Worm (Caenorhabditis elegans) whole organism, L4 larva: ENCODE data around the gene R13A1.3.

ENCODE experiments used
- F49E8.2 ChIP-seq: sonication (generic microtip); optimal IDR thresholded peaks from 2 replicates; lab custom pipeline; 2016; ENCODE audit warnings: missing compliant biosample characterization, mild to moderate bottlenecking, missing genetic modification characterization, borderline replicate concordance
- Y5F2A.4 ChIP-seq: fragments of 200-800 bp; sonication (Bioruptor generic); optimal IDR thresholded peaks from 2 replicates; lab custom pipeline; 2018; ENCODE audit warnings: mild to moderate bottlenecking, missing genetic modification characterization, missing compliant biosample characterization
- Y75B8A.6 ChIP-seq: fragments of 200-800 bp; sonication (Bioruptor generic); IDR thresholded peaks from 2 replicates; pipeline ENCODE4 v1.3.6; 2022; ENCODE audit warnings: missing genetic modification reagents, missing genetic modification characterization, missing compliant biosample characterization
- ZK337.2 ChIP-seq: fragments of 200-800 bp; sonication (Bioruptor generic); IDR thresholded peaks from 2 replicates; pipeline ENCODE4 v1.3.6; 2022; ENCODE audit warnings: missing genetic modification reagents, missing genetic modification characterization, missing compliant biosample characterization
- aha-1 ChIP-seq: fragments of 150-350 bp; peaks from one replicate; lab custom pipeline; 2014; ENCODE audit warnings: missing biosample characterization, missing genetic modification characterization
- ama-1 ChIP-seq: fragments of 150-350 bp; optimal IDR thresholded peaks from 2 replicates; lab custom pipeline; 2014; ENCODE audit warnings: inconsistent platforms, mixed read lengths
- attf-4 ChIP-seq: sonication (generic microtip); optimal IDR thresholded peaks from 3 replicates; lab custom pipeline; 2017; ENCODE audit warnings: missing biosample characterization, missing genetic modification characterization
- ceh-28 ChIP-seq: fragments of 150-350 bp; optimal IDR thresholded peaks from 2 replicates; lab custom pipeline; 2014; ENCODE audit warnings: missing biosample characterization, missing genetic modification reagents, missing genetic modification characterization
- ceh-44 ChIP-seq: fragments of 200-800 bp; sonication (Bioruptor generic); IDR thresholded peaks from 2 replicates; pipeline ENCODE4 v1.3.6; 2022; ENCODE audit warnings: missing genetic modification reagents, missing genetic modification characterization, missing compliant biosample characterization
- daf-16 ChIP-seq, 3 experiments: sonication (generic microtip); optimal IDR thresholded peaks; 2 replicates each; lab custom pipeline; 2016 to 2017; ENCODE audit warnings: missing genetic modification characterization in 3 of 3, missing genetic modification reagents in 3 of 3, mild to moderate bottlenecking in 2 of 3, missing compliant biosample characterization in 2 of 3, missing biosample characterization in 1 of 3, moderate library complexity in 1 of 3
- daf-19 ChIP-seq: fragments of 200-800 bp; sonication (Bioruptor generic); conservative IDR thresholded peaks from 2 replicates; pipeline ENCODE4 v1.3.6; 2022; ENCODE audit warnings: missing genetic modification characterization, missing compliant biosample characterization
- dpl-1 ChIP-seq: fragments of 150-350 bp; optimal IDR thresholded peaks from 2 replicates; lab custom pipeline; 2014; ENCODE audit warnings: missing biosample characterization, missing genetic modification reagents, missing genetic modification characterization
- fkh-10 ChIP-seq: fragments of 150-350 bp; optimal IDR thresholded peaks from 2 replicates; lab custom pipeline; 2014; ENCODE audit warnings: missing biosample characterization, missing genetic modification reagents, missing genetic modification characterization
- fos-1 ChIP-seq: fragments of 150-350 bp; optimal IDR thresholded peaks from 2 replicates; lab custom pipeline; 2014; ENCODE audit warnings: missing biosample characterization, missing genetic modification characterization
- hlh-30 ChIP-seq: sonication (generic microtip); optimal IDR thresholded peaks from 2 replicates; lab custom pipeline; 2017; ENCODE audit warnings: antibody characterized with exemption, mild to moderate bottlenecking, missing genetic modification characterization, missing compliant biosample characterization; ENCODE audit not compliant: insufficient read depth
- lin-39 ChIP-seq: fragments of 150-350 bp; optimal IDR thresholded peaks from 2 replicates; lab custom pipeline; 2014; ENCODE audit warnings: missing biosample characterization, missing genetic modification reagents, missing genetic modification characterization
- mep-1 ChIP-seq: fragments of 150-350 bp; sonication (generic microtip); optimal IDR thresholded peaks from 3 replicates; lab custom pipeline; 2014; ENCODE audit warnings: missing biosample characterization, missing genetic modification characterization
- mxl-3 ChIP-seq: fragments of 200-800 bp; sonication (Bioruptor generic); optimal IDR thresholded peaks from 2 replicates; lab custom pipeline; 2018; ENCODE audit warnings: mild to moderate bottlenecking, missing genetic modification characterization, missing compliant biosample characterization
- nhr-111 ChIP-seq: fragments of 200-800 bp; sonication (Bioruptor generic); optimal IDR thresholded peaks from 2 replicates; lab custom pipeline; 2018; ENCODE audit warnings: mild to moderate bottlenecking, missing genetic modification characterization, missing compliant biosample characterization
- nhr-25 ChIP-seq: sonication (generic microtip); optimal IDR thresholded peaks from 2 replicates; lab custom pipeline; 2017; ENCODE audit warnings: missing genetic modification characterization, mild to moderate bottlenecking, missing compliant biosample characterization, antibody characterized with exemption, moderate library complexity, borderline replicate concordance; ENCODE audit not compliant: insufficient read depth
- nhr-28 ChIP-seq: fragments of 150-350 bp; optimal IDR thresholded peaks from 2 replicates; lab custom pipeline; 2014; ENCODE audit warnings: missing biosample characterization, missing genetic modification characterization
- nhr-42 ChIP-seq: fragments of 200-800 bp; sonication (Bioruptor generic); IDR thresholded peaks from 2 replicates; pipeline ENCODE4 v1.3.6; 2022; ENCODE audit warnings: missing genetic modification characterization, missing compliant biosample characterization
- nhr-77 ChIP-seq: fragments of 150-350 bp; optimal IDR thresholded peaks from 2 replicates; lab custom pipeline; 2014; ENCODE audit warnings: missing biosample characterization, missing genetic modification characterization
- pha-4 ChIP-seq, 2 experiments: fragments of 150-350 bp in 1 of 2; fragments of 200-800 bp in 1 of 2; sonication (Bioruptor generic) in 1 of 2; IDR thresholded peaks in 1 of 2; optimal IDR thresholded peaks in 1 of 2; 2 replicates each; pipeline versions ENCODE4 v1.3.6 to Lab custom; 2014 to 2022; ENCODE audit warnings: missing genetic modification characterization in 2 of 2, missing genetic modification reagents in 2 of 2, missing biosample characterization in 1 of 2, missing compliant biosample characterization in 1 of 2
- php-3 ChIP-seq: fragments of 200-800 bp; sonication (Bioruptor generic); IDR thresholded peaks from 2 replicates; pipeline ENCODE4 v1.3.6; 2022; ENCODE audit warnings: missing genetic modification reagents, missing genetic modification characterization, missing compliant biosample characterization
- pqm-1 ChIP-seq: sonication (generic microtip); optimal IDR thresholded peaks from 2 replicates; lab custom pipeline; 2017; ENCODE audit warnings: missing biosample characterization, missing genetic modification characterization
- skn-1 ChIP-seq: fragments of 150-350 bp; optimal IDR thresholded peaks from 2 replicates; lab custom pipeline; 2014; ENCODE audit warnings: missing biosample characterization, missing genetic modification characterization
- spr-3 ChIP-seq: fragments of 200-800 bp; sonication (Bioruptor generic); optimal IDR thresholded peaks from 2 replicates; lab custom pipeline; 2018; ENCODE audit warnings: mild to moderate bottlenecking, missing genetic modification characterization, missing compliant biosample characterization
- tag-97 ChIP-seq: fragments of 200-800 bp; sonication (Bioruptor generic); IDR thresholded peaks from 2 replicates; pipeline ENCODE4 v1.3.6; 2022; ENCODE audit warnings: missing genetic modification characterization, missing compliant biosample characterization
- unc-130 ChIP-seq: sonication (generic microtip); optimal IDR thresholded peaks from 2 replicates; lab custom pipeline; 2016; ENCODE audit warnings: missing genetic modification reagents, missing genetic modification characterization, missing compliant biosample characterization
- unc-62 ChIP-seq, 3 experiments: fragments of 150-350 bp in 1 of 3; sonication (generic microtip); optimal IDR thresholded peaks in 2 of 3; peaks in 1 of 3; 1 replicate in 1 of 3; 2 replicates in 2 of 3; lab custom pipeline; 2014 to 2017; ENCODE audit warnings: missing biosample characterization in 3 of 3, missing genetic modification characterization in 3 of 3, missing genetic modification reagents in 3 of 3, missing genotype in 1 of 3
- zip-11 ChIP-seq: fragments of 200-800 bp; sonication (Bioruptor generic); IDR thresholded peaks from 2 replicates; pipeline ENCODE4 v1.3.6; 2022; ENCODE audit warnings: missing genetic modification characterization, missing compliant biosample characterization

Gene R13A1.3

DNA sequence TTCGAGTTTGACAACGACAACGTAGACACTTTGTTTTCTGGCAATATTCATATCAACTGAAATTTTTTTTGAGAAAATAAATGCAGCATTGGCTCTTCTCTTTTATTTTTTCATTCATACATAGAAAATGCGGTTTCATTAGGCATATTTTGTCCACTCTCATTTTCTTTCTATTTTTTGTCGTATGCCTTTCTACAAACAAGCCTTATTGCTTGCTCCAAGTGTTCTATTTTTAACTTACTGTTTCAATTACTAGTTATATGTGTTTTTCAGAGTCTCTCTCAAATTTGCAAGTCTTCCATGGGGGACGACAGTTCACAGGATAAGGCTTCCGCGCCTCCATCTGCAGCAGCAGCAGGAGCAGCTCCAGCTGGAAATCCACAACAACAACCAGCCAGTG is 2.2 kb downstream of the R13A1.3 start, which contains the start of gene kcc-1:
Gene kcc-1 (plus strand): TSS at position 301 of the 400 bp plus-strand sequence.
- TF ChIP-seq Y75B8A.6 (GFP tag; lab: Robert Waterston, UW) = no peak
- TF ChIP-seq pha-4 (GFP tag; IDR thresholded peaks at IDR 0.05; lab: Robert Waterston, UW) = no peak
- TF ChIP-seq pha-4 (tag; optimal IDR thresholded peaks at IDR 0.05; lab: Kevin White, UChicago) = no peak
- no peak for TF ChIP-seq daf-16 (GFP tag; optimal IDR thresholded peaks at IDR 0.05; lab: Kevin White, UChicago)
- no peak for TF ChIP-seq daf-16 (tag; optimal IDR thresholded peaks at IDR 0.05; lab: Kevin White, UChicago)
- TF ChIP-seq tag-97 (GFP tag; lab: Robert Waterston, UW) = no peak
- TF ChIP-seq hlh-30 (tag; lab: Kevin White, UChicago) = no peak
- TF ChIP-seq nhr-77 (tag; lab: Kevin White, UChicago) = no peak
- TF ChIP-seq nhr-28 = no peak
- TF ChIP-seq, all 104 proteins: peak for 0

- TF ChIP-seq nhr-111 (no peak), skn-1 (tag; lab: Kevin White, UChicago) (no peak), zip-11 (no peak), ZK337.2 (GFP tag; lab: Robert Waterston, UW) (no peak), mep-1 (no peak), unc-130 (GFP tag; lab: Kevin White, UChicago) (no peak)
These were observed 5.2 kb downstream of the R13A1.3 start for ce11 chrIV:7208961-7209360.

ce11 chrIV:7211313-7211712 is 7.5 kb downstream of the R13A1.3 start:
- TF ChIP-seq daf-16 (GFP tag; optimal IDR thresholded peaks at IDR 0.05; lab: Kevin White, UChicago) (no peak), daf-16 (tag; optimal IDR thresholded peaks at IDR 0.05; lab: Kevin White, UChicago) (no peak), fos-1 (tag; lab: Kevin White, UChicago) (no peak), nhr-25 (no peak), unc-62 (GFP tag; optimal IDR thresholded peaks at IDR 0.05 in 1 of 2; lab: Kevin White, UChicago) (peak in 1 of 2 experiments; percentile 54), unc-62 (tag; optimal IDR thresholded peaks at IDR 0.05; lab: Kevin White, UChicago) (no peak)

- TF ChIP-seq nhr-111 = no peak
- TF ChIP-seq Y5F2A.4 (GFP tag; lab: Kevin White, UChicago) = no peak
- TF ChIP-seq mep-1 = no peak
- no peak for TF ChIP-seq daf-16 (GFP tag; optimal IDR thresholded peaks at IDR 0.05; lab: Kevin White, UChicago)
- peak; percentile 50 for TF ChIP-seq daf-16 (tag; optimal IDR thresholded peaks at IDR 0.05; lab: Kevin White, UChicago)
- no peak for TF ChIP-seq fkh-10 (GFP tag; lab: Kevin White, UChicago)
- TF ChIP-seq pqm-1 (tag; lab: Kevin White, UChicago) = peak; percentile 58
- no peak for TF ChIP-seq F49E8.2 (tag; lab: Kevin White, UChicago)
- no peak for TF ChIP-seq ceh-28 (tag; lab: Kevin White, UChicago)
These were observed 9.0 kb downstream of the R13A1.3 start for ce11 chrIV:7212769-7213168.

DNA sequence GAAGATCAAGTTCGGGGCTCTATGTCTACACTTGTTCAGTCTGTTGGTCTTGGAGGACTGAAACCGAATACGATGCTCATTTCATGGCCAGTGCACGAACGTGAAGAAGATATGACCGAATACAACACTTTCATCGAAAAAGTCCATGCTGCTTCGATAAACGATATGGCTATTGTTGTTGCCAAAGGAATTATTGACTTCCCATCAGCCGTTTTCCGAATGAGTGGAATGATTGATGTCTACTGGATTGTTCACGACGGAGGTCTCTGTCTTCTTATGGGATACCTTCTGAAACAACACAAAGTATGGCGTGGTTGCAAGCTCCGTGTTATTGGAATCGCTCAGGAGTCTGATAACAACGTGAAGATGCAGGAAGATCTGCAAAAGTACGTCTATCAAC is 12.4 kb downstream of the R13A1.3 start:
- TF ChIP-seq lin-39 (tag; lab: Kevin White, UChicago) (no peak), unc-62 (GFP tag; optimal IDR thresholded peaks at IDR 0.05 in 1 of 2; lab: Kevin White, UChicago) (peak in 1 of 2 experiments; percentile 89), unc-62 (tag; optimal IDR thresholded peaks at IDR 0.05; lab: Kevin White, UChicago) (no peak), aha-1 (tag; lab: Kevin White, UChicago) (peak; percentile 74)

ce11 chrIV:7219398-7220087 is 15.7 kb downstream of the R13A1.3 start, which contains the start of the genes glb-23 and R13A1.1:
TSS of gene glb-23 (minus strand) at chrIV:7219498.
TSS of gene R13A1.1 (plus strand) at chrIV:7220037.
- no peak for TF ChIP-seq nhr-42 (GFP tag; lab: Robert Waterston, UW)
- no peak for TF ChIP-seq pha-4 (GFP tag; IDR thresholded peaks at IDR 0.05; lab: Robert Waterston, UW)
- TF ChIP-seq pha-4 (tag; optimal IDR thresholded peaks at IDR 0.05; lab: Kevin White, UChicago) = no peak
- TF ChIP-seq ama-1 (lab: Kevin White, UChicago) = no peak
- TF ChIP-seq dpl-1 (GFP tag; lab: Kevin White, UChicago) = no peak
- TF ChIP-seq php-3 (GFP tag; lab: Robert Waterston, UW) = no peak
- no peak for TF ChIP-seq mxl-3 (GFP tag; lab: Kevin White, UChicago)
- TF ChIP-seq daf-19 (GFP tag; lab: Robert Waterston, UW) = no peak
- no peak for TF ChIP-seq F49E8.2 (tag; lab: Kevin White, UChicago)
- no peak for TF ChIP-seq attf-4 (tag; lab: Kevin White, UChicago)
- no peak for TF ChIP-seq Y5F2A.4 (GFP tag; lab: Kevin White, UChicago)
- TF ChIP-seq spr-3 (GFP tag; lab: Kevin White, UChicago) = no peak
- TF ChIP-seq aha-1 (tag; lab: Kevin White, UChicago) = no peak
- TF ChIP-seq ceh-44 = no peak
- no peak for TF ChIP-seq nhr-77 (tag; lab: Kevin White, UChicago)
